Fruit fly (Drosophila melanogaster) whole organism, prepupa: ENCODE measurements around the gene CG43658.

Experiments used
- Blimp-1 ChIP-seq: fragments of 200-800 bp; sonication (Bioruptor generic); optimal IDR thresholded peaks from 3 replicates; lab custom pipeline; 2017; ENCODE audit warnings: missing biosample characterization, missing genetic modification characterization, mild to moderate bottlenecking, moderate library complexity, missing genetic modification reagents
- CG10669 ChIP-seq: fragments of 200-800 bp; sonication (Bioruptor generic); optimal IDR thresholded peaks from 3 replicates; lab custom pipeline; 2018; ENCODE audit warnings: missing biosample characterization, mild to moderate bottlenecking, missing genetic modification characterization, moderate library complexity
- CG11294 ChIP-seq: fragments of 200-800 bp; sonication (Bioruptor generic); IDR thresholded peaks from 2 replicates; pipeline ENCODE4 v1.3.6; 2022; ENCODE audit warnings: missing biosample characterization, missing genetic modification characterization
- CG11762 ChIP-seq: fragments of 200-800 bp; sonication (Bioruptor generic); optimal IDR thresholded peaks from 3 replicates; lab custom pipeline; 2016; ENCODE audit warnings: missing biosample characterization, missing genetic modification characterization; ENCODE audit not compliant: insufficient read depth
- CG11902 ChIP-seq: fragments of 200-800 bp; sonication (Bioruptor generic); optimal IDR thresholded peaks from 3 replicates; lab custom pipeline; 2016; ENCODE audit warnings: missing biosample characterization, missing genetic modification characterization
- CG15336 ChIP-seq: fragments of 200-800 bp; sonication (Bioruptor generic); IDR thresholded peaks from 2 replicates; pipeline ENCODE4 v1.3.6; 2022; ENCODE audit warnings: missing biosample characterization, missing genetic modification characterization
- CG1621 ChIP-seq: fragments of 200-800 bp; sonication (Bioruptor generic); optimal IDR thresholded peaks from 3 replicates; lab custom pipeline; 2018; ENCODE audit warnings: missing biosample characterization, mild to moderate bottlenecking, missing genetic modification characterization
- CG16779 ChIP-seq: fragments of 200-800 bp; sonication (Bioruptor generic); optimal IDR thresholded peaks from 3 replicates; lab custom pipeline; 2017; ENCODE audit warnings: missing biosample characterization, mild to moderate bottlenecking, missing genetic modification characterization
- CG3032 ChIP-seq: fragments of 200-800 bp; optimal IDR thresholded peaks from 2 replicates; lab custom pipeline; 2019; ENCODE audit warnings: missing biosample characterization, mild to moderate bottlenecking, missing genetic modification characterization, moderate library complexity
- CG32006 ChIP-seq: fragments of 200-800 bp; sonication (Bioruptor generic); optimal IDR thresholded peaks from 3 replicates; lab custom pipeline; 2017; ENCODE audit warnings: missing biosample characterization, mild to moderate bottlenecking, missing genetic modification characterization
- CG34406 ChIP-seq: fragments of 200-800 bp; sonication (Bioruptor generic); optimal IDR thresholded peaks from 3 replicates; lab custom pipeline; 2016; ENCODE audit warnings: missing biosample characterization, missing genetic modification characterization
- CG4318 ChIP-seq: fragments of 200-800 bp; sonication (Bioruptor generic); optimal IDR thresholded peaks from 3 replicates; lab custom pipeline; 2017; ENCODE audit warnings: missing biosample characterization, mild to moderate bottlenecking, missing genetic modification characterization
- CG6163 ChIP-seq: fragments of 200-800 bp; sonication (Bioruptor generic); IDR thresholded peaks from 3 replicates; pipeline ENCODE4 v1.3.6; 2022; ENCODE audit warnings: missing biosample characterization, missing genetic modification characterization
- CG6276 ChIP-seq: fragments of 200-800 bp; sonication (Bioruptor generic); optimal IDR thresholded peaks from 2 replicates; lab custom pipeline; 2017; ENCODE audit warnings: missing biosample characterization, mild to moderate bottlenecking, missing genetic modification characterization
- CG6792 ChIP-seq: fragments of 200-800 bp; sonication (Bioruptor generic); optimal IDR thresholded peaks from 3 replicates; lab custom pipeline; 2016; ENCODE audit warnings: missing biosample characterization, missing genetic modification characterization
- CG6808 ChIP-seq: fragments of 200-800 bp; sonication (Bioruptor generic); optimal IDR thresholded peaks from 3 replicates; lab custom pipeline; 2017; ENCODE audit warnings: missing biosample characterization, missing genetic modification characterization, mild to moderate bottlenecking, moderate library complexity, missing genetic modification reagents
- CG6854 ChIP-seq: fragments of 200-800 bp; sonication (Bioruptor generic); optimal IDR thresholded peaks from 2 replicates; lab custom pipeline; 2017; ENCODE audit warnings: missing biosample characterization, mild to moderate bottlenecking, missing genetic modification characterization
- CG7368 ChIP-seq: fragments of 200-800 bp; sonication (Bioruptor generic); optimal IDR thresholded peaks from 3 replicates; lab custom pipeline; 2016; ENCODE audit warnings: missing biosample characterization, missing genetic modification characterization
- CG8119 ChIP-seq: fragments of 200-800 bp; sonication (Bioruptor generic); IDR thresholded peaks from 3 replicates; pipeline ENCODE4 v1.3.6; 2022; ENCODE audit warnings: missing biosample characterization, missing genetic modification characterization
- CG8319 ChIP-seq: fragments of 200-800 bp; sonication (Bioruptor generic); optimal IDR thresholded peaks from 3 replicates; lab custom pipeline; 2016; ENCODE audit warnings: missing biosample characterization, missing genetic modification characterization
- CG8632 ChIP-seq: fragments of 200-800 bp; sonication (Bioruptor generic); optimal IDR thresholded peaks from 3 replicates; lab custom pipeline; 2016; ENCODE audit warnings: missing biosample characterization, missing genetic modification characterization
- CG9139 ChIP-seq: fragments of 200-800 bp; sonication (Bioruptor generic); optimal IDR thresholded peaks from 3 replicates; lab custom pipeline; 2017; ENCODE audit warnings: missing biosample characterization, mild to moderate bottlenecking, missing genetic modification characterization
- Eip75B ChIP-seq: fragments of 200-800 bp; sonication (Bioruptor generic); optimal IDR thresholded peaks from 3 replicates; lab custom pipeline; 2016; ENCODE audit warnings: missing biosample characterization, missing genetic modification characterization
- Eip93F ChIP-seq: fragments of 200-800 bp; sonication (Bioruptor generic); optimal IDR thresholded peaks from 2 replicates; lab custom pipeline; 2016; ENCODE audit warnings: missing biosample characterization, mild to moderate bottlenecking, missing genetic modification characterization
- Ets21C ChIP-seq: fragments of 200-800 bp; sonication (Bioruptor generic); optimal IDR thresholded peaks from 3 replicates; lab custom pipeline; 2016; ENCODE audit warnings: missing biosample characterization, missing genetic modification characterization
- Ets96B ChIP-seq: fragments of 200-800 bp; optimal IDR thresholded peaks from 2 replicates; lab custom pipeline; 2019; ENCODE audit warnings: missing biosample characterization, mild to moderate bottlenecking, missing genetic modification characterization, moderate library complexity
- Hr38 ChIP-seq: sonication (Bioruptor generic); optimal IDR thresholded peaks from 2 replicates; lab custom pipeline; 2016; ENCODE audit warnings: missing biosample characterization, missing genetic modification characterization
- Hr39 ChIP-seq: fragments of 200-800 bp; sonication (Bioruptor generic); optimal IDR thresholded peaks from 2 replicates; lab custom pipeline; 2016; ENCODE audit warnings: missing biosample characterization, missing genetic modification characterization
- Hr4 ChIP-seq: fragments of 200-800 bp; sonication (Bioruptor generic); optimal IDR thresholded peaks from 3 replicates; lab custom pipeline; 2016; ENCODE audit warnings: missing biosample characterization, missing genetic modification characterization
- Lpt ChIP-seq: fragments of 200-800 bp; sonication (Bioruptor generic); optimal IDR thresholded peaks from 3 replicates; lab custom pipeline; 2016; ENCODE audit warnings: missing biosample characterization, missing genetic modification characterization
- Met ChIP-seq: fragments of 200-800 bp; sonication (Bioruptor generic); optimal IDR thresholded peaks from 3 replicates; lab custom pipeline; 2016; ENCODE audit warnings: missing biosample characterization, missing genetic modification characterization
- OdsH ChIP-seq: fragments of 200-800 bp; sonication (Bioruptor generic); optimal IDR thresholded peaks from 3 replicates; lab custom pipeline; 2016; ENCODE audit warnings: missing biosample characterization, missing genetic modification characterization
- Smox ChIP-seq: fragments of 200-800 bp; sonication (Bioruptor generic); optimal IDR thresholded peaks from 3 replicates; lab custom pipeline; 2016; ENCODE audit warnings: missing biosample characterization, missing genetic modification characterization
- Sox102F ChIP-seq: fragments of 200-800 bp; sonication (Bioruptor generic); optimal IDR thresholded peaks from 2 replicates; lab custom pipeline; 2016; ENCODE audit warnings: missing biosample characterization, mild to moderate bottlenecking, missing genetic modification characterization
- Sox14 ChIP-seq: fragments of 200-800 bp; sonication (Bioruptor generic); optimal IDR thresholded peaks from 3 replicates; lab custom pipeline; 2016; ENCODE audit warnings: missing biosample characterization, missing genetic modification characterization
- Sox15 ChIP-seq: fragments of 200-800 bp; sonication (Bioruptor generic); optimal IDR thresholded peaks from 3 replicates; lab custom pipeline; 2016; ENCODE audit warnings: missing biosample characterization, missing genetic modification characterization
- achi ChIP-seq: fragments of 200-800 bp; sonication (Bioruptor generic); optimal IDR thresholded peaks from 3 replicates; lab custom pipeline; 2016; ENCODE audit warnings: missing biosample characterization, missing genetic modification characterization
- acj6 ChIP-seq: fragments of 200-800 bp; sonication (Bioruptor generic); optimal IDR thresholded peaks from 3 replicates; lab custom pipeline; 2016; ENCODE audit warnings: missing biosample characterization, missing genetic modification characterization
- cyc ChIP-seq: fragments of 200-800 bp; sonication (Bioruptor generic); optimal IDR thresholded peaks from 3 replicates; lab custom pipeline; 2016; ENCODE audit warnings: missing biosample characterization, missing genetic modification characterization
- dac ChIP-seq: fragments of 200-800 bp; sonication (Bioruptor generic); optimal IDR thresholded peaks from 2 replicates; lab custom pipeline; 2017; ENCODE audit warnings: missing biosample characterization, mild to moderate bottlenecking, missing genetic modification characterization
- esn ChIP-seq: fragments of 200-800 bp; sonication (Bioruptor generic); optimal IDR thresholded peaks from 2 replicates; lab custom pipeline; 2016; ENCODE audit warnings: missing biosample characterization, mild to moderate bottlenecking, missing genetic modification characterization, moderate library complexity
- fd59A ChIP-seq: fragments of 200-800 bp; sonication (Bioruptor generic); optimal IDR thresholded peaks from 2 replicates; lab custom pipeline; 2017; ENCODE audit warnings: missing biosample characterization, mild to moderate bottlenecking, missing genetic modification characterization, missing genetic modification reagents
- fd85E ChIP-seq: fragments of 200-800 bp; sonication (Bioruptor generic); optimal IDR thresholded peaks from 3 replicates; lab custom pipeline; 2016; ENCODE audit warnings: missing biosample characterization, missing genetic modification characterization
- lz ChIP-seq: fragments of 200-800 bp; sonication (Bioruptor generic); optimal IDR thresholded peaks from 3 replicates; lab custom pipeline; 2016; ENCODE audit warnings: missing biosample characterization, missing genetic modification characterization
- net ChIP-seq: fragments of 200-800 bp; sonication (Bioruptor generic); optimal IDR thresholded peaks from 3 replicates; lab custom pipeline; 2016; ENCODE audit warnings: missing biosample characterization, missing genetic modification characterization
- pdm3 ChIP-seq: fragments of 200-800 bp; sonication (Bioruptor generic); optimal IDR thresholded peaks from 3 replicates; lab custom pipeline; 2016; ENCODE audit warnings: missing biosample characterization, missing genetic modification characterization
- salr ChIP-seq, 2 experiments: fragments of 200-800 bp; sonication (Bioruptor generic); optimal IDR thresholded peaks; 3 replicates each; lab custom pipeline; 2016 to 2018; ENCODE audit warnings: missing biosample characterization in 2 of 2, missing genetic modification characterization in 2 of 2, mild to moderate bottlenecking in 1 of 2
- spab ChIP-seq: fragments of 200-800 bp; sonication (Bioruptor generic); optimal IDR thresholded peaks from 2 replicates; lab custom pipeline; 2017; ENCODE audit warnings: missing biosample characterization, mild to moderate bottlenecking, missing genetic modification characterization, missing genetic modification reagents
- ss ChIP-seq, 2 experiments: fragments of 200-800 bp; sonication (Bioruptor generic); optimal IDR thresholded peaks; 2 replicates in 1 of 2; 3 replicates in 1 of 2; lab custom pipeline; 2017 to 2018; ENCODE audit warnings: mild to moderate bottlenecking in 2 of 2, missing biosample characterization in 2 of 2, missing genetic modification characterization in 2 of 2, moderate library complexity in 1 of 2
- svp ChIP-seq: fragments of 200-800 bp; sonication (Bioruptor generic); peaks from one replicate; lab custom pipeline; 2016; ENCODE audit warnings: missing biosample characterization, missing genetic modification characterization
- topi ChIP-seq: fragments of 200-800 bp; sonication (Bioruptor generic); optimal IDR thresholded peaks from 3 replicates; lab custom pipeline; 2016; ENCODE audit warnings: missing biosample characterization, missing genetic modification characterization
- vri ChIP-seq: fragments of 200-800 bp; sonication (Bioruptor generic); optimal IDR thresholded peaks from 3 replicates; lab custom pipeline; 2016; ENCODE audit warnings: missing biosample characterization, mild to moderate bottlenecking, missing genetic modification characterization

Gene CG43658

DNA sequence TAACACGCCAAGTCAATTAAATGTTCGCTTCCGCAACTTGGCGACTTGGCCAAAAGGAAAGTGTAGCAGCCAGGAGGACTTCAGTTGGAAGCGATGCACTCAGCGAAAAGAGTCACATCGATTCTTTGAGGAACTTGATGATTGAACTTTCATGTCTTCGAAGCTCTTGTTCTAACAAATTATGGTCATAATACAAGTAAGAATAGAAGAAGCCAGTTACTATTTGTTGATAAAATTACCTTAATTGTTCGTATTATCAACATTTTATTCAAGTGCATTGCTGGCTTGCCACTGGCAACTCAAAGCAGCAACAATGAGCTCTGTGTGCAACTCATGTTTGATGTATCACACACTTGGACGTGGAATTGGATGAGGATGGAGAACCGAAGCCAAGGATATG, 17.7 kb downstream of the CG43658 start:
- TF ChIP-seq CG9139 (peak; percentile 46), net (GFP tag; lab: Kevin White, UChicago) (peak; percentile 59), pdm3 (peak; percentile 74), OdsH (GFP tag; lab: Kevin White, UChicago) (peak; percentile 79), CG15336 (GFP tag; lab: Robert Waterston, UW) (peak; percentile 77), svp (GFP tag; lab: Kevin White, UChicago) (peak; percentile 83), Sox15 (peak; percentile 49), CG8319 (peak; percentile 49), CG34406 (GFP tag; lab: Kevin White, UChicago) (peak; percentile 45), achi (GFP tag; lab: Kevin White, UChicago) (peak; percentile 70), CG3032 (tag; lab: Kevin White, UChicago) (peak; percentile 68), Ets96B (tag; lab: Kevin White, UChicago) (peak; percentile 75), Met (peak; percentile 81), Sox102F (GFP tag; lab: Kevin White, UChicago) (peak; percentile 74), CG6276 (GFP tag; lab: Kevin White, UChicago) (peak; percentile 68), topi (GFP tag; lab: Kevin White, UChicago) (peak; percentile 71), CG11902 (GFP tag; lab: Kevin White, UChicago) (peak; percentile 36), CG10669 (GFP tag; lab: Kevin White, UChicago) (peak; percentile 65), CG6808 (GFP tag; lab: Kevin White, UChicago) (peak; percentile 62), CG11294 (no peak), lz (GFP tag; lab: Kevin White, UChicago) (peak; percentile 64), vri (GFP tag; lab: Kevin White, UChicago) (peak; percentile 43), CG6163 (GFP tag; lab: Robert Waterston, UW) (peak; percentile 86), Blimp-1 (GFP tag; lab: Kevin White, UChicago) (peak; percentile 43), spab (GFP tag; lab: Kevin White, UChicago) (peak; percentile 58), Hr38 (GFP tag; lab: Kevin White, UChicago) (no peak), fd59A (GFP tag; lab: Kevin White, UChicago) (peak; percentile 71), ss (GFP tag; optimal IDR thresholded peaks at IDR 0.05; lab: Kevin White, UChicago) (peak; percentile 7 to 42), Lpt (peak; percentile 63), CG16779 (peak; percentile 54), fd85E (peak; percentile 1), CG7368 (GFP tag; lab: Kevin White, UChicago) (peak; percentile 59), Eip75B (GFP tag; lab: Kevin White, UChicago) (peak; percentile 70), Sox14 (GFP tag; lab: Kevin White, UChicago) (peak; percentile 76), CG8119 (GFP tag; lab: Robert Waterston, UW) (peak; percentile 78), Hr4 (peak; percentile 64), Smox (GFP tag; lab: Kevin White, UChicago) (peak; percentile 76), Ets21C (GFP tag; lab: Kevin White, UChicago) (peak; percentile 65), CG6854 (GFP tag; lab: Kevin White, UChicago) (peak; percentile 30), esn (GFP tag; lab: Kevin White, UChicago) (peak; percentile 73), Eip93F (GFP tag; lab: Kevin White, UChicago) (no peak), CG32006 (peak; percentile 70), acj6 (peak; percentile 65), dac (GFP tag; lab: Kevin White, UChicago) (peak; percentile 14), CG8632 (peak; percentile 62), cyc (GFP tag; lab: Kevin White, UChicago) (peak; percentile 68), CG4318 (peak; percentile 47), Hr39 (GFP tag; lab: Kevin White, UChicago) (peak; percentile 75), CG1621 (peak; percentile 73), salr (GFP tag; optimal IDR thresholded peaks at IDR 0.05; lab: Kevin White, UChicago) (peak; percentile 9 to 50), CG6792 (GFP tag; lab: Kevin White, UChicago) (peak; percentile 75), CG11762 (GFP tag; lab: Kevin White, UChicago) (peak; percentile 63)
